Worm (Caenorhabditis elegans) whole organism, midembryonic: ENCODE measurements around the gene twk-5.

ENCODE experiments used
- T22C8.4 ChIP-seq: fragments of 200-800 bp; sonication (Bioruptor generic); IDR thresholded peaks from 2 replicates; pipeline ENCODE4 v1.3.6; 2022; ENCODE audit warnings: missing genetic modification characterization, missing compliant biosample characterization
- cog-1 ChIP-seq: sonication (generic microtip); optimal IDR thresholded peaks from 2 replicates; lab custom pipeline; 2016; ENCODE audit warnings: missing genetic modification characterization, missing compliant biosample characterization
- flt-1 ChIP-seq: fragments of 200-800 bp; sonication (Bioruptor generic); IDR thresholded peaks from 2 replicates; pipeline ENCODE4 v1.3.6; 2022; ENCODE audit warnings: missing genetic modification characterization, missing compliant biosample characterization
- klf-2 ChIP-seq: fragments of 200-800 bp; sonication (Bioruptor generic); conservative IDR thresholded peaks from 2 replicates; pipeline ENCODE4 v1.3.6; 2022; ENCODE audit warnings: missing genetic modification reagents, missing genetic modification characterization, missing compliant biosample characterization
- med-1 ChIP-seq: sonication (generic microtip); optimal IDR thresholded peaks from 2 replicates; lab custom pipeline; 2017; ENCODE audit warnings: missing genetic modification characterization, mild to moderate bottlenecking, missing compliant biosample characterization, antibody characterized with exemption, missing genetic modification reagents; ENCODE audit not compliant: insufficient read depth
- ref-1 ChIP-seq: fragments of 200-800 bp; sonication (Bioruptor generic); conservative IDR thresholded peaks from 2 replicates; pipeline ENCODE4 v1.3.6; 2022; ENCODE audit warnings: missing genetic modification reagents, missing genetic modification characterization, missing compliant biosample characterization
- tab-1 ChIP-seq: fragments of 200-800 bp; sonication (Bioruptor generic); IDR thresholded peaks from 2 replicates; pipeline ENCODE4 v1.3.6; 2022; ENCODE audit warnings: missing genetic modification characterization, missing compliant biosample characterization
- ztf-23 ChIP-seq: fragments of 200-800 bp; sonication (Bioruptor generic); IDR thresholded peaks from 2 replicates; pipeline ENCODE4 v1.3.6; 2022; ENCODE audit warnings: missing genetic modification reagents, missing genetic modification characterization, missing compliant biosample characterization
- ztf-29 ChIP-seq: fragments of 200-800 bp; sonication (Bioruptor generic); IDR thresholded peaks from 2 replicates; pipeline ENCODE4 v1.3.6; 2022; ENCODE audit warnings: missing genetic modification reagents, missing genetic modification characterization, missing compliant biosample characterization

Gene twk-5

ce11 chrII:11484600-11484999 lies 500 bp downstream of the twk-5 start:
- TF ChIP-seq tab-1 (GFP tag; lab: Robert Waterston, UW) = peak; percentile 99
- TF ChIP-seq ref-1 = peak; percentile 94
- TF ChIP-seq ztf-29 (GFP tag; lab: Robert Waterston, UW) = peak; percentile 95
- peak; percentile 96 for TF ChIP-seq T22C8.4 (GFP tag; lab: Robert Waterston, UW)
- peak; percentile 98 for TF ChIP-seq klf-2 (GFP tag; lab: Robert Waterston, UW)
- TF ChIP-seq flt-1 (GFP tag; lab: Robert Waterston, UW) = peak; percentile 98
- peak; percentile 96 for TF ChIP-seq ztf-23 (GFP tag; lab: Robert Waterston, UW)
- TF ChIP-seq med-1 (GFP tag; lab: Kevin White, UChicago) = peak; percentile 85
- TF ChIP-seq cog-1 = peak; percentile 93

ce11 chrII:11479076-11479475 lies 6.0 kb downstream of the twk-5 start, which contains the start of gene W02B12.12:
Gene W02B12.12, minus strand, starts transcription at chrII:11479176.
- TF ChIP-seq ztf-23 (GFP tag; lab: Robert Waterston, UW) = no peak

- no peak for TF ChIP-seq klf-2 (GFP tag; lab: Robert Waterston, UW)
- no peak for TF ChIP-seq T22C8.4 (GFP tag; lab: Robert Waterston, UW)
- no peak for TF ChIP-seq ztf-29 (GFP tag; lab: Robert Waterston, UW)
- no peak for TF ChIP-seq cog-1
- TF ChIP-seq med-1 (GFP tag; lab: Kevin White, UChicago) = no peak
- no peak for TF ChIP-seq ztf-23 (GFP tag; lab: Robert Waterston, UW)
- TF ChIP-seq flt-1 (GFP tag; lab: Robert Waterston, UW) = no peak
- TF ChIP-seq ref-1 = no peak
- no peak for TF ChIP-seq tab-1 (GFP tag; lab: Robert Waterston, UW)
These were observed 8.7 kb downstream of the twk-5 start, which contains the start of gene W02B12.16 for ce11 chrII:11476410-11476809. Gene W02B12.16, minus strand, starts transcription at chrII:11476510.

- TF ChIP-seq ref-1 (no peak), cog-1 (peak; percentile 50), klf-2 (GFP tag; lab: Robert Waterston, UW) (no peak), med-1 (GFP tag; lab: Kevin White, UChicago) (peak; percentile 49), T22C8.4 (GFP tag; lab: Robert Waterston, UW) (no peak), tab-1 (GFP tag; lab: Robert Waterston, UW) (0 out of 2 replicates have a peak, but pooled peaks have one; percentile 62), flt-1 (GFP tag; lab: Robert Waterston, UW) (peak; percentile 63; the same call in 1 of the 2 replicates), ztf-23 (GFP tag; lab: Robert Waterston, UW) (peak; percentile 63; the same call in 1 of the 2 replicates), ztf-29 (GFP tag; lab: Robert Waterston, UW) (no peak)
These were observed 11.4 kb downstream of the twk-5 start, which contains the start of the genes metl-1 and W02B12.11 for ce11 chrII:11473525-11474181. Gene metl-1, minus strand, starts transcription at chrII:11473575. Gene W02B12.11, plus strand, starts transcription at chrII:11473861.

ce11 chrII:11472542-11472941 lies 12.6 kb downstream of the twk-5 start:
- TF ChIP-seq ztf-29 (GFP tag; lab: Robert Waterston, UW) (no peak), ref-1 (no peak), ztf-23 (GFP tag; lab: Robert Waterston, UW) (no peak), tab-1 (GFP tag; lab: Robert Waterston, UW) (no peak), T22C8.4 (GFP tag; lab: Robert Waterston, UW) (no peak), cog-1 (no peak)

ce11 chrII:11471916-11472315 lies 13.2 kb downstream of the twk-5 start, which contains the start of gene mfn-1:
Gene mfn-1, minus strand, starts transcription at chrII:11472016.
- no peak for TF ChIP-seq med-1 (GFP tag; lab: Kevin White, UChicago)

- TF ChIP-seq tab-1 (GFP tag; lab: Robert Waterston, UW) = no peak
These were observed 15.5 kb downstream of the twk-5 start, which contains the start of gene cisd-1 for ce11 chrII:11469574-11470108. Gene cisd-1, minus strand, starts transcription at chrII:11469624.

- TF ChIP-seq cog-1 (no peak), ref-1 (no peak), ztf-23 (GFP tag; lab: Robert Waterston, UW) (no peak), klf-2 (GFP tag; lab: Robert Waterston, UW) (no peak), ztf-29 (GFP tag; lab: Robert Waterston, UW) (no peak), T22C8.4 (GFP tag; lab: Robert Waterston, UW) (no peak), med-1 (GFP tag; lab: Kevin White, UChicago) (no peak), tab-1 (GFP tag; lab: Robert Waterston, UW) (no peak), flt-1 (GFP tag; lab: Robert Waterston, UW) (no peak)
These were observed 17.6 kb downstream of the twk-5 start, which contains the start of gene klp-17 for ce11 chrII:11467541-11467940. Gene klp-17, minus strand, starts transcription at chrII:11467641.

- no peak for TF ChIP-seq T22C8.4 (GFP tag; lab: Robert Waterston, UW)
- 0 out of 2 replicates have a peak, but pooled peaks have one; percentile 11 for TF ChIP-seq ztf-29 (GFP tag; lab: Robert Waterston, UW)
These were observed 20.6 kb downstream of the twk-5 start, which contains the start of the genes aars-1 and rga-1 for ce11 chrII:11464427-11464944. Gene aars-1, minus strand, starts transcription at chrII:11464497. Gene rga-1, plus strand, starts transcription at chrII:11464894.

- TF ChIP-seq T22C8.4 (GFP tag; lab: Robert Waterston, UW) = no peak
- no peak for TF ChIP-seq cog-1
- no peak for TF ChIP-seq med-1 (GFP tag; lab: Kevin White, UChicago)
- TF ChIP-seq ref-1 = no peak
- TF ChIP-seq ztf-29 (GFP tag; lab: Robert Waterston, UW) = no peak
- TF ChIP-seq ztf-23 (GFP tag; lab: Robert Waterston, UW) = no peak
- TF ChIP-seq klf-2 (GFP tag; lab: Robert Waterston, UW) = no peak
- TF ChIP-seq tab-1 (GFP tag; lab: Robert Waterston, UW) = no peak
These were observed 21.2 kb downstream of the twk-5 start for ce11 chrII:11463899-11464298.
